Fruit fly (Drosophila melanogaster) whole organism, prepupa: Measurements from ENCODE around the gene CG32110.

ENCODE experiments used
- Blimp-1 ChIP-seq: fragments of 200-800 bp; sonication (Bioruptor generic); optimal IDR thresholded peaks from 3 replicates; lab custom pipeline; 2017; ENCODE audit warnings: missing biosample characterization, missing genetic modification characterization, mild to moderate bottlenecking, moderate library complexity, missing genetic modification reagents
- CG10631 ChIP-seq: fragments of 200-800 bp; sonication (Bioruptor generic); optimal IDR thresholded peaks from 2 replicates; lab custom pipeline; 2016; ENCODE audit warnings: missing biosample characterization, missing genetic modification characterization
- CG10669 ChIP-seq: fragments of 200-800 bp; sonication (Bioruptor generic); optimal IDR thresholded peaks from 3 replicates; lab custom pipeline; 2018; ENCODE audit warnings: missing biosample characterization, mild to moderate bottlenecking, missing genetic modification characterization, moderate library complexity
- CG11294 ChIP-seq: fragments of 200-800 bp; sonication (Bioruptor generic); IDR thresholded peaks from 2 replicates; pipeline ENCODE4 v1.3.6; 2022; ENCODE audit warnings: missing biosample characterization, missing genetic modification characterization
- CG11762 ChIP-seq: fragments of 200-800 bp; sonication (Bioruptor generic); optimal IDR thresholded peaks from 3 replicates; lab custom pipeline; 2016; ENCODE audit warnings: missing biosample characterization, missing genetic modification characterization; ENCODE audit not compliant: insufficient read depth
- CG11902 ChIP-seq: fragments of 200-800 bp; sonication (Bioruptor generic); optimal IDR thresholded peaks from 3 replicates; lab custom pipeline; 2016; ENCODE audit warnings: missing biosample characterization, missing genetic modification characterization
- CG15336 ChIP-seq: fragments of 200-800 bp; sonication (Bioruptor generic); IDR thresholded peaks from 2 replicates; pipeline ENCODE4 v1.3.6; 2022; ENCODE audit warnings: missing biosample characterization, missing genetic modification characterization
- CG1621 ChIP-seq: fragments of 200-800 bp; sonication (Bioruptor generic); optimal IDR thresholded peaks from 3 replicates; lab custom pipeline; 2018; ENCODE audit warnings: missing biosample characterization, mild to moderate bottlenecking, missing genetic modification characterization
- CG16779 ChIP-seq: fragments of 200-800 bp; sonication (Bioruptor generic); optimal IDR thresholded peaks from 3 replicates; lab custom pipeline; 2017; ENCODE audit warnings: missing biosample characterization, mild to moderate bottlenecking, missing genetic modification characterization
- CG31627 ChIP-seq: fragments of 200-800 bp; sonication (Bioruptor generic); optimal IDR thresholded peaks from 3 replicates; lab custom pipeline; 2016; ENCODE audit warnings: missing biosample characterization, missing genetic modification characterization
- CG32006 ChIP-seq: fragments of 200-800 bp; sonication (Bioruptor generic); optimal IDR thresholded peaks from 3 replicates; lab custom pipeline; 2017; ENCODE audit warnings: missing biosample characterization, mild to moderate bottlenecking, missing genetic modification characterization
- CG34406 ChIP-seq: fragments of 200-800 bp; sonication (Bioruptor generic); optimal IDR thresholded peaks from 3 replicates; lab custom pipeline; 2016; ENCODE audit warnings: missing biosample characterization, missing genetic modification characterization
- CG3919 ChIP-seq: fragments of 200-800 bp; sonication (Bioruptor generic); optimal IDR thresholded peaks from 3 replicates; lab custom pipeline; 2016; ENCODE audit warnings: missing biosample characterization, missing genetic modification characterization
- CG6163 ChIP-seq: fragments of 200-800 bp; sonication (Bioruptor generic); IDR thresholded peaks from 3 replicates; pipeline ENCODE4 v1.3.6; 2022; ENCODE audit warnings: missing biosample characterization, missing genetic modification characterization
- CG6792 ChIP-seq: fragments of 200-800 bp; sonication (Bioruptor generic); optimal IDR thresholded peaks from 3 replicates; lab custom pipeline; 2016; ENCODE audit warnings: missing biosample characterization, missing genetic modification characterization
- CG6808 ChIP-seq: fragments of 200-800 bp; sonication (Bioruptor generic); optimal IDR thresholded peaks from 3 replicates; lab custom pipeline; 2017; ENCODE audit warnings: missing biosample characterization, missing genetic modification characterization, mild to moderate bottlenecking, moderate library complexity, missing genetic modification reagents
- CG6854 ChIP-seq: fragments of 200-800 bp; sonication (Bioruptor generic); optimal IDR thresholded peaks from 2 replicates; lab custom pipeline; 2017; ENCODE audit warnings: missing biosample characterization, mild to moderate bottlenecking, missing genetic modification characterization
- CG7368 ChIP-seq: fragments of 200-800 bp; sonication (Bioruptor generic); optimal IDR thresholded peaks from 3 replicates; lab custom pipeline; 2016; ENCODE audit warnings: missing biosample characterization, missing genetic modification characterization
- CG8119 ChIP-seq: fragments of 200-800 bp; sonication (Bioruptor generic); IDR thresholded peaks from 3 replicates; pipeline ENCODE4 v1.3.6; 2022; ENCODE audit warnings: missing biosample characterization, missing genetic modification characterization
- CG8319 ChIP-seq: fragments of 200-800 bp; sonication (Bioruptor generic); optimal IDR thresholded peaks from 3 replicates; lab custom pipeline; 2016; ENCODE audit warnings: missing biosample characterization, missing genetic modification characterization
- CG8632 ChIP-seq: fragments of 200-800 bp; sonication (Bioruptor generic); optimal IDR thresholded peaks from 3 replicates; lab custom pipeline; 2016; ENCODE audit warnings: missing biosample characterization, missing genetic modification characterization
- CG9139 ChIP-seq: fragments of 200-800 bp; sonication (Bioruptor generic); optimal IDR thresholded peaks from 3 replicates; lab custom pipeline; 2017; ENCODE audit warnings: missing biosample characterization, mild to moderate bottlenecking, missing genetic modification characterization
- Eip75B ChIP-seq: fragments of 200-800 bp; sonication (Bioruptor generic); optimal IDR thresholded peaks from 3 replicates; lab custom pipeline; 2016; ENCODE audit warnings: missing biosample characterization, missing genetic modification characterization
- Eip78C ChIP-seq: fragments of 200-800 bp; sonication (Bioruptor generic); peaks from one replicate; lab custom pipeline; 2016; ENCODE audit warnings: missing biosample characterization, missing genetic modification characterization
- Eip93F ChIP-seq: fragments of 200-800 bp; sonication (Bioruptor generic); optimal IDR thresholded peaks from 2 replicates; lab custom pipeline; 2016; ENCODE audit warnings: missing biosample characterization, mild to moderate bottlenecking, missing genetic modification characterization
- Ets21C ChIP-seq: fragments of 200-800 bp; sonication (Bioruptor generic); optimal IDR thresholded peaks from 3 replicates; lab custom pipeline; 2016; ENCODE audit warnings: missing biosample characterization, missing genetic modification characterization
- Ets96B ChIP-seq: fragments of 200-800 bp; optimal IDR thresholded peaks from 2 replicates; lab custom pipeline; 2019; ENCODE audit warnings: missing biosample characterization, mild to moderate bottlenecking, missing genetic modification characterization, moderate library complexity
- Gug ChIP-seq: fragments of 200-800 bp; sonication (Bioruptor generic); IDR thresholded peaks from 2 replicates; pipeline ENCODE4 v1.3.6; 2022; ENCODE audit warnings: missing biosample characterization, missing genetic modification characterization
- Hr38 ChIP-seq: sonication (Bioruptor generic); optimal IDR thresholded peaks from 2 replicates; lab custom pipeline; 2016; ENCODE audit warnings: missing biosample characterization, missing genetic modification characterization
- Hr4 ChIP-seq: fragments of 200-800 bp; sonication (Bioruptor generic); optimal IDR thresholded peaks from 3 replicates; lab custom pipeline; 2016; ENCODE audit warnings: missing biosample characterization, missing genetic modification characterization
- Lpt ChIP-seq: fragments of 200-800 bp; sonication (Bioruptor generic); optimal IDR thresholded peaks from 3 replicates; lab custom pipeline; 2016; ENCODE audit warnings: missing biosample characterization, missing genetic modification characterization
- Met ChIP-seq: fragments of 200-800 bp; sonication (Bioruptor generic); optimal IDR thresholded peaks from 3 replicates; lab custom pipeline; 2016; ENCODE audit warnings: missing biosample characterization, missing genetic modification characterization
- Smox ChIP-seq: fragments of 200-800 bp; sonication (Bioruptor generic); optimal IDR thresholded peaks from 3 replicates; lab custom pipeline; 2016; ENCODE audit warnings: missing biosample characterization, missing genetic modification characterization
- Sox102F ChIP-seq: fragments of 200-800 bp; sonication (Bioruptor generic); optimal IDR thresholded peaks from 2 replicates; lab custom pipeline; 2016; ENCODE audit warnings: missing biosample characterization, mild to moderate bottlenecking, missing genetic modification characterization
- Sox15 ChIP-seq: fragments of 200-800 bp; sonication (Bioruptor generic); optimal IDR thresholded peaks from 3 replicates; lab custom pipeline; 2016; ENCODE audit warnings: missing biosample characterization, missing genetic modification characterization
- achi ChIP-seq: fragments of 200-800 bp; sonication (Bioruptor generic); optimal IDR thresholded peaks from 3 replicates; lab custom pipeline; 2016; ENCODE audit warnings: missing biosample characterization, missing genetic modification characterization
- dsx ChIP-seq: fragments of 200-800 bp; optimal IDR thresholded peaks from 3 replicates; lab custom pipeline; 2019; ENCODE audit warnings: missing biosample characterization, mild to moderate bottlenecking, missing genetic modification characterization, moderate library complexity; ENCODE audit not compliant: poor library complexity, severe bottlenecking
- eg ChIP-seq: fragments of 200-800 bp; sonication (Bioruptor generic); IDR thresholded peaks from 3 replicates; pipeline ENCODE4 v1.3.6; 2022; ENCODE audit warnings: missing biosample characterization, missing genetic modification characterization
- esn ChIP-seq: fragments of 200-800 bp; sonication (Bioruptor generic); optimal IDR thresholded peaks from 2 replicates; lab custom pipeline; 2016; ENCODE audit warnings: missing biosample characterization, mild to moderate bottlenecking, missing genetic modification characterization, moderate library complexity
- fd59A ChIP-seq: fragments of 200-800 bp; sonication (Bioruptor generic); optimal IDR thresholded peaks from 2 replicates; lab custom pipeline; 2017; ENCODE audit warnings: missing biosample characterization, mild to moderate bottlenecking, missing genetic modification characterization, missing genetic modification reagents
- fd85E ChIP-seq: fragments of 200-800 bp; sonication (Bioruptor generic); optimal IDR thresholded peaks from 3 replicates; lab custom pipeline; 2016; ENCODE audit warnings: missing biosample characterization, missing genetic modification characterization
- fkh ChIP-seq: fragments of 200-800 bp; sonication (Bioruptor generic); optimal IDR thresholded peaks from 3 replicates; lab custom pipeline; 2017; ENCODE audit warnings: missing biosample characterization, mild to moderate bottlenecking, missing genetic modification characterization, moderate library complexity
- lz ChIP-seq: fragments of 200-800 bp; sonication (Bioruptor generic); optimal IDR thresholded peaks from 3 replicates; lab custom pipeline; 2016; ENCODE audit warnings: missing biosample characterization, missing genetic modification characterization
- pdm3 ChIP-seq: fragments of 200-800 bp; sonication (Bioruptor generic); optimal IDR thresholded peaks from 3 replicates; lab custom pipeline; 2016; ENCODE audit warnings: missing biosample characterization, missing genetic modification characterization
- spab ChIP-seq: fragments of 200-800 bp; sonication (Bioruptor generic); optimal IDR thresholded peaks from 2 replicates; lab custom pipeline; 2017; ENCODE audit warnings: missing biosample characterization, mild to moderate bottlenecking, missing genetic modification characterization, missing genetic modification reagents
- ss ChIP-seq, 2 experiments: fragments of 200-800 bp; sonication (Bioruptor generic); optimal IDR thresholded peaks; 2 replicates in 1 of 2; 3 replicates in 1 of 2; lab custom pipeline; 2017 to 2018; ENCODE audit warnings: mild to moderate bottlenecking in 2 of 2, missing biosample characterization in 2 of 2, missing genetic modification characterization in 2 of 2, moderate library complexity in 1 of 2
- topi ChIP-seq: fragments of 200-800 bp; sonication (Bioruptor generic); optimal IDR thresholded peaks from 3 replicates; lab custom pipeline; 2016; ENCODE audit warnings: missing biosample characterization, missing genetic modification characterization
- vri ChIP-seq: fragments of 200-800 bp; sonication (Bioruptor generic); optimal IDR thresholded peaks from 3 replicates; lab custom pipeline; 2016; ENCODE audit warnings: missing biosample characterization, mild to moderate bottlenecking, missing genetic modification characterization

Gene CG32110

DNA sequence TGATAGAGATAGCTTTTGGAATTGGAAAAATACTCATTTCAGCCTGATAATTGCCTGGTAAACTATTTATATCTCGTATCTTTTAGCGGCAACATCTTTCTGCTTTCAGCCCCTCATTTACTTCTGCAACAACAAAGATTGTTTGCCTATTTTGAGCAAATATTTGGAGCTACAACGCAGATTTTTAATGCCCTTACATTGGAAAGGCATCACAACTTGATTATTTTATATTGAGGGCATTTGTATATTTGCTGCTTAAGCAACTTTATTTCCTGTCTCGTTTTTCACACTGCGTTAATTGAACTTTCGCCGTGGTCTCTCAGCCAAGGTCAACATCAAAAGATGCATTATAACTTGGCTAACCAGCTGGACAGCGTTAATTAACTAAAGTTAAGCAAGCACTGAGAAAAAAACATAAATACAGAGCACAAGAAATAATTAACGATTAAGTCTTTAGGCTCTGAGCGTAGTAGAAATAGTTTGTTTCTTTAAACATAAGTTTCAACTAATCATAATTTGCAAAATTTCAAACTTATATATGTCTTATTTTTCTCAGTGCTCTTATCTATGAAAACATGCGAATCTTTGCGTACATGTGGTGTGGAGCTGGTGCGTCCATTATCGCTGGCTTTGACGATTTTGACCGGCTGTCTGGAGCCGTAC, 22.9 kb downstream of the CG32110 start (continued):
- TF ChIP-seq CG31627 (GFP tag; lab: Kevin White, UChicago) (peak; percentile 77), CG11294 (GFP tag; lab: Robert Waterston, UW) (no peak; the same call in 1 of the 2 replicates), lz (GFP tag; lab: Kevin White, UChicago) (peak; percentile 64), CG1621 (tag; lab: Kevin White, UChicago) (peak; percentile 66), CG6808 (peak; percentile 67), CG8319 (peak; percentile 46), Gug (GFP tag; lab: Robert Waterston, UW) (peak; percentile 55; the same call in 1 of the 2 replicates), Met (peak; percentile 59), CG10669 (GFP tag; lab: Kevin White, UChicago) (no peak), dsx (no peak), Ets21C (GFP tag; lab: Kevin White, UChicago) (peak; percentile 35), Smox (GFP tag; lab: Kevin White, UChicago) (peak; percentile 67), topi (GFP tag; lab: Kevin White, UChicago) (peak; percentile 73), CG10631 (peak; percentile 71), Blimp-1 (no peak), esn (GFP tag; lab: Kevin White, UChicago) (peak; percentile 79), spab (GFP tag; lab: Kevin White, UChicago) (peak; percentile 57), fd59A (GFP tag; lab: Kevin White, UChicago) (peak; percentile 61), CG32006 (peak; percentile 80), ss (GFP tag; optimal IDR thresholded peaks at IDR 0.05; lab: Kevin White, UChicago) (no peak), CG34406 (peak; percentile 72), fkh (peak; percentile 62), CG6792 (peak; percentile 74), CG7368 (GFP tag; lab: Kevin White, UChicago) (peak; percentile 64), Sox102F (GFP tag; lab: Kevin White, UChicago) (peak; percentile 62), CG3919 (GFP tag; lab: Kevin White, UChicago) (no peak), CG11762 (GFP tag; lab: Kevin White, UChicago) (peak; percentile 65), Ets96B (tag; lab: Kevin White, UChicago) (peak; percentile 75), vri (GFP tag; lab: Kevin White, UChicago) (peak; percentile 33), eg (GFP tag; lab: Robert Waterston, UW) (no peak; the same call in 1 of the 3 replicates), CG6854 (GFP tag; lab: Kevin White, UChicago) (no peak), Sox15 (GFP tag; lab: Kevin White, UChicago) (peak; percentile 60)

DNA sequence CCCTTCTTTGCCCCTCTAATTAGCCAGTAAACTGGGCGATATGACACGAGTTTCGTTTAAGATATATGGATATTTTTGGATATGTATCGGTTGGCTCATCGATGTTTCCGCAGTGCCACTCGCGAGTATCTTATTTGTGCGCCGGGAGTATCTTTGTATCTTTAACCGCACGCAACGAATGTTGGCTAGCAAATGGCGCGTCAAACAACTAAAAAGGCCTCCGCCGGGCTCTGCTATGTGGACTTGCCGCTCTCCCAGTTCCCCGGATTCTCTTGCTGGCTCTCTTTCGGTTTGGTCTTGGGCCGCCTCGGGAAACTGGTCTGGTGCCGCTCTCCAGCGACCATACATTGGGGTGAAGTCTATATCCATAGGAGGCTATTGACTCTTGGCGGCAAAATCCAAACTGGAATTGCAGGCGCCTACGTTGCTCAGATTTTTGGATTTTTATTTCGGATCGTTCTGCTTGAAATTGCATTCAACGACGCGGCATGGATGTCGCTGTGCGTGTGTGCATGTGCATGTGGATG, 23.9 kb downstream of the CG32110 start:
- TF ChIP-seq Blimp-1 = no peak
- TF ChIP-seq Eip78C (GFP tag; lab: Kevin White, UChicago) = peak; percentile 81
- peak; percentile 54 for TF ChIP-seq CG16779 (tag; lab: Kevin White, UChicago)
- TF ChIP-seq CG15336 (GFP tag; lab: Robert Waterston, UW) = peak; percentile 56; the same call in 1 of the 2 replicates
- no peak for TF ChIP-seq Hr4
- TF ChIP-seq CG9139 (GFP tag; lab: Kevin White, UChicago) = peak; percentile 23
- TF ChIP-seq Eip93F = no peak
- TF ChIP-seq Hr38 (GFP tag; lab: Kevin White, UChicago) = no peak
- no peak for TF ChIP-seq CG8632 (GFP tag; lab: Kevin White, UChicago)
- TF ChIP-seq CG8119 (GFP tag; lab: Robert Waterston, UW) = peak; percentile 62; the same call in 1 of the 3 replicates
- TF ChIP-seq eg (GFP tag; lab: Robert Waterston, UW) = no peak; the same call in 2 of the 3 replicates
- peak; percentile 55 for TF ChIP-seq Lpt
- no peak for TF ChIP-seq CG11902
- peak; percentile 60 to 70 for TF ChIP-seq ss (GFP tag; optimal IDR thresholded peaks at IDR 0.05; lab: Kevin White, UChicago)
- TF ChIP-seq CG10631 = no peak
- no peak for TF ChIP-seq achi (GFP tag; lab: Kevin White, UChicago)
- TF ChIP-seq Ets96B (tag; lab: Kevin White, UChicago) = no peak
- no peak for TF ChIP-seq pdm3
- no peak for TF ChIP-seq CG32006
- TF ChIP-seq esn (GFP tag; lab: Kevin White, UChicago) = no peak
- TF ChIP-seq CG6792 = no peak
- TF ChIP-seq fd59A (GFP tag; lab: Kevin White, UChicago) = no peak
- TF ChIP-seq Sox102F (GFP tag; lab: Kevin White, UChicago) = peak; percentile 34
- TF ChIP-seq fd85E (GFP tag; lab: Kevin White, UChicago) = no peak
- peak; percentile 10 for TF ChIP-seq Eip75B (GFP tag; lab: Kevin White, UChicago)
- peak; percentile 26 for TF ChIP-seq vri (GFP tag; lab: Kevin White, UChicago)
- no peak for TF ChIP-seq CG31627 (GFP tag; lab: Kevin White, UChicago)
- TF ChIP-seq CG6163 (GFP tag; lab: Robert Waterston, UW) = no peak
- TF ChIP-seq CG3919 (GFP tag; lab: Kevin White, UChicago) = peak; percentile 31
